Worm (Caenorhabditis elegans): ENCODE data around the gene srab-10.

DNA sequence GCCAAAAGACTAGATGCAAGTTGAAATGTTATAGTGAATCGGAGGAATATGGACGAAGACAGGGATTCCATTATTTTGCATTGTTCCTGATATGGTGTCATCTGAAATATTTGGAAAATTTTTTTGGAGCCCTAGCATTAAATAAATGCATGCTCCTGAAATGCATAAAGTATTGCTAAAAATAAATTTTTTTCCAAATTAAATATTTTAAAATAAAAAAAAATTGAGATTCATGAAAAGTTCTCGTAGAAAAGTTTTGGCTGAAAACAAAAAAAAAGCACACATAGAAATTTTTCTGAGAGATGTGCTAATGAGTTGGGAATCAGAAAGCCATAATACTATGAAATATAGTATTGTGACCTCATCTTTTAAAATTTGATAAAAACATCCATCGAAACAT is 10.7 kb upstream of the srab-10 start, which contains the start of gene srab-7:
- TF ChIP-seq cog-1 (tag; optimal IDR thresholded peaks at IDR 0.05): no peak
- TF ChIP-seq ztf-29 (GFP tag; IDR thresholded peaks at IDR 0.05): no peak
- TF ChIP-seq ref-1 (GFP tag; conservative IDR thresholded peaks at IDR 0.05): no peak
- TF ChIP-seq T22C8.4 (GFP tag; IDR thresholded peaks at IDR 0.05): no peak
- TF ChIP-seq tab-1 (GFP tag; IDR thresholded peaks at IDR 0.05): no peak

All from whole organism, midembryonic.